Worm (Caenorhabditis elegans): ENCODE measurements around the gene F20D6.12.

The F20D6.12 gene

ce11 chrV:8203085-8203643, 13.2 kb upstream of the F20D6.12 start, which contains the start of gene cest-17 (continued):
- no peak for TF ChIP-seq php-3 (GFP tag; IDR thresholded peaks at IDR 0.05)
- TF ChIP-seq nhr-28 (tag; optimal IDR thresholded peaks at IDR 0.05), result peak; percentile 28
- no peak for TF ChIP-seq ceh-20 (GFP tag; IDR thresholded peaks at IDR 0.05)
- no peak for TF ChIP-seq zip-2 (tag; optimal IDR thresholded peaks at IDR 0.05)
- TF ChIP-seq hif-1 (tag; optimal IDR thresholded peaks at IDR 0.05), result no peak
- no peak for TF ChIP-seq zag-1 (tag; optimal IDR thresholded peaks at IDR 0.05)
- no peak for TF ChIP-seq rbr-2 (tag; optimal IDR thresholded peaks at IDR 0.05)
- TF ChIP-seq hlh-11 (tag; optimal IDR thresholded peaks at IDR 0.05), result peak; percentile 8
- no peak for TF ChIP-seq aha-1 (tag)
- no peak for TF ChIP-seq lin-13 (GFP tag; optimal IDR thresholded peaks at IDR 0.05)
- no peak for TF ChIP-seq nhr-10 (tag; optimal IDR thresholded peaks at IDR 0.05)
- no peak for TF ChIP-seq saeg-2 (GFP tag; IDR thresholded peaks at IDR 0.05)
- peak in 1 of 2 experiments; percentile 57 for TF ChIP-seq unc-62 (GFP tag; optimal IDR thresholded peaks at IDR 0.05 in 1 of 2)
- no peak for TF ChIP-seq unc-62 (tag; optimal IDR thresholded peaks at IDR 0.05)
- no peak for TF ChIP-seq dmd-8 (GFP tag; IDR thresholded peaks at IDR 0.05)

ce11 chrV:8201229-8201858, 11.4 kb upstream of the F20D6.12 start, which contains the start of gene cri-2:
cri-2 (plus strand) TSS chrV:8201808.
- TF ChIP-seq dmd-6 (GFP tag; IDR thresholded peaks at IDR 0.05) (no peak), nhr-6 (tag; optimal IDR thresholded peaks at IDR 0.05) (peak; percentile 13), hlh-11 (tag; optimal IDR thresholded peaks at IDR 0.05) (peak; percentile 19), nhr-28 (tag; optimal IDR thresholded peaks at IDR 0.05) (peak; percentile 39), ceh-20 (GFP tag; IDR thresholded peaks at IDR 0.05) (no peak), aha-1 (tag) (peak; percentile 46), T20F7.1 (GFP tag; optimal IDR thresholded peaks at IDR 0.05) (peak; percentile 30), dve-1 (tag; optimal IDR thresholded peaks at IDR 0.05; ENCODE audit: insufficient read depth) (peak; percentile 46), Y105C5A.15 (GFP tag; IDR thresholded peaks at IDR 0.05) (no peak), daf-16 (GFP tag; optimal IDR thresholded peaks at IDR 0.05) (peak in 1 of 2 experiments; percentile 76), daf-16 (tag; optimal IDR thresholded peaks at IDR 0.05) (no peak)

ce11 chrV:8198994-8199393, 9.1 kb upstream of the F20D6.12 start, which contains the start of gene F20D6.11:
F20D6.11 (minus strand) TSS chrV:8199094.
- peak; percentile 5 for TF ChIP-seq hlh-11 (tag; optimal IDR thresholded peaks at IDR 0.05)
- TF ChIP-seq vab-7 (GFP tag; IDR thresholded peaks at IDR 0.05), result no peak
- no peak for TF ChIP-seq nhr-25 (tag; optimal IDR thresholded peaks at IDR 0.05; ENCODE audit: borderline replicate concordance, insufficient read depth)
- TF ChIP-seq mes-2 (tag; optimal IDR thresholded peaks at IDR 0.05; ENCODE audit: poor library complexity, severe bottlenecking), result no peak
- TF ChIP-seq daf-16 (GFP tag; optimal IDR thresholded peaks at IDR 0.05), result no peak
- peak; percentile 19 for TF ChIP-seq daf-16 (tag; optimal IDR thresholded peaks at IDR 0.05)

- TF ChIP-seq unc-62 (GFP tag; optimal IDR thresholded peaks at IDR 0.05 in 1 of 2) (peak in 1 of 2 experiments; percentile 92), unc-62 (tag; optimal IDR thresholded peaks at IDR 0.05) (no peak), aha-1 (tag) (peak; percentile 27), F26F4.8 (GFP tag; conservative IDR thresholded peaks at IDR 0.05) (no peak)
Observed at ce11 chrV:8196993-8197392, 7.1 kb upstream of the F20D6.12 start.

- TF ChIP-seq aha-1 (tag) (peak; percentile 58), hlh-30 (tag; optimal IDR thresholded peaks at IDR 0.05; ENCODE audit: insufficient read depth) (peak; percentile 41), dmd-9 (GFP tag; IDR thresholded peaks at IDR 0.05) (no peak), unc-62 (GFP tag; optimal IDR thresholded peaks at IDR 0.05 in 1 of 2) (peak in 1 of 2 experiments; percentile 33), unc-62 (tag; optimal IDR thresholded peaks at IDR 0.05) (no peak), T26A8.4 (GFP tag; IDR thresholded peaks at IDR 0.05) (no peak), daf-16 (GFP tag; optimal IDR thresholded peaks at IDR 0.05) (peak in 1 of 2 experiments; percentile 55), daf-16 (tag; optimal IDR thresholded peaks at IDR 0.05) (no peak), nhr-11 (tag; optimal IDR thresholded peaks at IDR 0.05) (peak; percentile 34)
Observed at ce11 chrV:8195889-8196418, 6.0 kb upstream of the F20D6.12 start, which contains the start of gene F20D6.10. F20D6.10 (minus strand) TSS chrV:8195939.

Measured in whole organism, L4 larva.